Fruit fly (Drosophila melanogaster) whole organism, embryonic: ENCODE results near the gene CG15764.
A peak's percentile ranks its signal among the peaks of the same experiment; 100 is the strongest.

Source experiments
- ATbp ChIP-seq: fragments of 200-800 bp; sonication (Bioruptor generic); optimal IDR thresholded peaks from 2 replicates; lab custom pipeline; 2017; ENCODE audit warnings: missing biosample characterization, mild to moderate bottlenecking, missing genetic modification characterization, missing genetic modification reagents
- CG10979 ChIP-seq: fragments of 200-800 bp; sonication (Bioruptor generic); optimal IDR thresholded peaks from 2 replicates; lab custom pipeline; 2018; ENCODE audit warnings: missing biosample characterization, mild to moderate bottlenecking, missing genetic modification characterization, moderate library complexity
- CG11085 ChIP-seq: fragments of 200-800 bp; sonication (Bioruptor generic); IDR thresholded peaks from 2 replicates; pipeline ENCODE4 v1.3.6; 2022; ENCODE audit warnings: missing biosample characterization, missing genetic modification characterization
- CG11723 ChIP-seq: fragments of 200-800 bp; sonication (Bioruptor generic); optimal IDR thresholded peaks from 2 replicates; lab custom pipeline; 2017; ENCODE audit warnings: missing biosample characterization, mild to moderate bottlenecking, missing genetic modification characterization
- CG12155 ChIP-seq: fragments of 200-800 bp; sonication (Bioruptor generic); optimal IDR thresholded peaks from 3 replicates; lab custom pipeline; 2016; ENCODE audit warnings: missing biosample characterization, missing genetic modification characterization
- CG12942 ChIP-seq: fragments of 200-800 bp; sonication (Bioruptor generic); optimal IDR thresholded peaks from 3 replicates; lab custom pipeline; 2016; ENCODE audit warnings: missing biosample characterization, missing genetic modification characterization
- CG13296 ChIP-seq: fragments of 200-800 bp; sonication (Bioruptor generic); optimal IDR thresholded peaks from 3 replicates; lab custom pipeline; 2018; ENCODE audit warnings: missing biosample characterization, mild to moderate bottlenecking, missing genetic modification characterization
- CG14965 ChIP-seq: fragments of 200-800 bp; sonication (Bioruptor generic); optimal IDR thresholded peaks from 2 replicates; lab custom pipeline; 2016; ENCODE audit warnings: missing biosample characterization, missing genetic modification characterization, borderline replicate concordance
- CG1647 ChIP-seq: fragments of 200-800 bp; sonication (Bioruptor generic); optimal IDR thresholded peaks from 3 replicates; lab custom pipeline; 2016; ENCODE audit warnings: missing biosample characterization, missing genetic modification characterization
- CG16813 ChIP-seq: fragments of 200-800 bp; sonication (Bioruptor generic); IDR thresholded peaks from 3 replicates; pipeline ENCODE4 v1.3.6; 2022; ENCODE audit warnings: missing biosample characterization, missing genetic modification characterization; ENCODE audit not compliant: partially characterized antibody
- CG16815 ChIP-seq: fragments of 200-800 bp; sonication (Bioruptor generic); optimal IDR thresholded peaks from 3 replicates; lab custom pipeline; 2017; ENCODE audit warnings: missing biosample characterization, mild to moderate bottlenecking, missing genetic modification characterization
- CG17385 ChIP-seq: fragments of 200-800 bp; sonication (Bioruptor generic); optimal IDR thresholded peaks from 3 replicates; lab custom pipeline; 2018; ENCODE audit warnings: missing biosample characterization, mild to moderate bottlenecking, missing genetic modification characterization
- CG17568 ChIP-seq: fragments of 200-800 bp; sonication (Bioruptor generic); optimal IDR thresholded peaks from 2 replicates; lab custom pipeline; 2018; ENCODE audit warnings: missing biosample characterization, mild to moderate bottlenecking, missing genetic modification characterization, moderate library complexity
- CG17612 ChIP-seq: fragments of 200-800 bp; sonication (Bioruptor generic); IDR thresholded peaks from 2 replicates; pipeline ENCODE4 v1.3.6; 2022; ENCODE audit warnings: missing biosample characterization, missing genetic modification characterization
- CG2199 ChIP-seq: fragments of 200-800 bp; sonication (Bioruptor generic); IDR thresholded peaks from 3 replicates; pipeline ENCODE4 v1.3.6; 2022; ENCODE audit warnings: missing biosample characterization, missing genetic modification characterization
- CG3065 ChIP-seq: fragments of 200-800 bp; sonication (Bioruptor generic); optimal IDR thresholded peaks from 2 replicates; lab custom pipeline; 2016; ENCODE audit warnings: missing biosample characterization, missing genetic modification characterization
- CG3726 ChIP-seq: fragments of 200-800 bp; sonication (Bioruptor generic); IDR thresholded peaks from 3 replicates; pipeline ENCODE4, ENCODE4 v1.3.6; 2022; ENCODE audit warnings: missing biosample characterization, missing genetic modification characterization
- CG3838 ChIP-seq: fragments of 200-800 bp; sonication (Bioruptor generic); optimal IDR thresholded peaks from 3 replicates; lab custom pipeline; 2016; ENCODE audit warnings: missing biosample characterization, missing genetic modification characterization
- CG42726 ChIP-seq: fragments of 200-800 bp; sonication (Bioruptor generic); IDR thresholded peaks from 2 replicates; pipeline ENCODE4 v1.3.6; 2022; ENCODE audit warnings: missing biosample characterization, missing genetic modification characterization; ENCODE audit not compliant: partially characterized antibody
- CG4854 ChIP-seq: fragments of 200-800 bp; sonication (Bioruptor generic); optimal IDR thresholded peaks from 2 replicates; lab custom pipeline; 2016; ENCODE audit warnings: missing biosample characterization, missing genetic modification characterization, inconsistent platforms
- CG7372 ChIP-seq: fragments of 200-800 bp; sonication (Bioruptor generic); IDR thresholded peaks from 2 replicates; pipeline ENCODE4 v1.3.6; 2022; ENCODE audit warnings: missing biosample characterization, missing genetic modification characterization
- CG9817 ChIP-seq: fragments of 200-800 bp; sonication (Bioruptor generic); optimal IDR thresholded peaks from 2 replicates; lab custom pipeline; 2018; ENCODE audit warnings: missing biosample characterization, mild to moderate bottlenecking, missing genetic modification characterization, moderate library complexity
- CoRest ChIP-seq: fragments of 200-800 bp; sonication (Bioruptor generic); optimal IDR thresholded peaks from 3 replicates; lab custom pipeline; 2018; ENCODE audit warnings: missing biosample characterization, mild to moderate bottlenecking, missing genetic modification characterization, moderate library complexity
- D ChIP-seq, 2 experiments: fragments of 200-800 bp in 1 of 2; fragments of >200 bp in 1 of 2; sonication (Bioruptor generic) in 1 of 2; optimal IDR thresholded peaks; 2 replicates in 1 of 2; 3 replicates in 1 of 2; lab custom pipeline; 2017; ENCODE audit warnings: mild to moderate bottlenecking in 1 of 2, missing biosample characterization in 1 of 2, missing genetic modification characterization in 1 of 2, missing genetic modification reagents in 1 of 2
- ERR ChIP-seq: fragments of 200-800 bp; sonication (Bioruptor generic); optimal IDR thresholded peaks from 2 replicates; lab custom pipeline; 2016; ENCODE audit warnings: missing biosample characterization, missing genetic modification characterization
- Ets65A ChIP-seq: fragments of 200-800 bp; sonication (Bioruptor generic); peaks from one replicate; lab custom pipeline; 2016; ENCODE audit warnings: missing biosample characterization, missing genetic modification characterization
- Fer1 ChIP-seq: fragments of 200-800 bp; sonication (Bioruptor generic); optimal IDR thresholded peaks from 2 replicates; lab custom pipeline; 2017; ENCODE audit warnings: missing biosample characterization, mild to moderate bottlenecking, missing genetic modification characterization
- NC2β ChIP-seq: fragments of 200-800 bp; sonication (Bioruptor generic); optimal IDR thresholded peaks from 2 replicates; lab custom pipeline; 2016; ENCODE audit warnings: missing biosample characterization, missing genetic modification characterization
- NFAT ChIP-seq: fragments of 200-800 bp; sonication (Bioruptor generic); IDR thresholded peaks from 2 replicates; pipeline ENCODE4 v1.3.6; 2022; ENCODE audit warnings: missing biosample characterization, missing genetic modification characterization
- Poxn ChIP-seq: fragments of 200-800 bp; sonication (Bioruptor generic); IDR thresholded peaks from 2 replicates; pipeline ENCODE4 v1.3.6; 2022; ENCODE audit warnings: missing biosample characterization, missing genetic modification characterization
- bbx ChIP-seq: fragments of 200-800 bp; sonication (Bioruptor generic); IDR thresholded peaks from 2 replicates; pipeline ENCODE4 v1.3.6; 2022; ENCODE audit warnings: missing biosample characterization, missing genetic modification characterization; ENCODE audit not compliant: partially characterized antibody
- cato ChIP-seq: fragments of 200-800 bp; sonication (Bioruptor generic); optimal IDR thresholded peaks from 2 replicates; lab custom pipeline; 2016; ENCODE audit warnings: missing biosample characterization, missing genetic modification characterization, borderline replicate concordance
- dpn ChIP-seq, 2 experiments: fragments of 200-800 bp; sonication (Bioruptor generic); optimal IDR thresholded peaks; 3 replicates each; lab custom pipeline; 2016; ENCODE audit warnings: missing biosample characterization in 2 of 2, missing genetic modification characterization in 2 of 2
- eve ChIP-seq, 2 experiments: fragments of >200 bp; optimal IDR thresholded peaks; 2 replicates each; lab custom pipeline; 2017; ENCODE audit warnings: missing biosample characterization in 2 of 2, missing genetic modification characterization in 2 of 2
- gfzf ChIP-seq: fragments of 200-800 bp; sonication (Bioruptor generic); optimal IDR thresholded peaks from 2 replicates; lab custom pipeline; 2016; ENCODE audit warnings: missing biosample characterization, mild to moderate bottlenecking, missing genetic modification characterization, moderate library complexity
- gt ChIP-seq: fragments of 200-800 bp; sonication (Bioruptor generic); IDR thresholded peaks from 2 replicates; pipeline ENCODE4 v1.3.6; 2022; ENCODE audit warnings: missing biosample characterization, missing genetic modification characterization
- h ChIP-seq: fragments of >200 bp; optimal IDR thresholded peaks from 2 replicates; lab custom pipeline; 2017
- insv ChIP-seq, 2 experiments: fragments of 200-800 bp; sonication (Bioruptor generic); optimal IDR thresholded peaks; 3 replicates each; lab custom pipeline; 2016 to 2018; ENCODE audit warnings: missing biosample characterization in 2 of 2, missing genetic modification characterization in 2 of 2
- maf-S ChIP-seq: fragments of 200-800 bp; sonication (Bioruptor generic); optimal IDR thresholded peaks from 2 replicates; lab custom pipeline; 2016; ENCODE audit warnings: missing biosample characterization, missing genetic modification characterization
- nerfin-1 ChIP-seq: fragments of 200-800 bp; sonication (Bioruptor generic); optimal IDR thresholded peaks from 3 replicates; lab custom pipeline; 2019; ENCODE audit warnings: missing biosample characterization, mild to moderate bottlenecking, missing genetic modification characterization, moderate library complexity
- pb ChIP-seq: fragments of 200-800 bp; sonication (Bioruptor generic); optimal IDR thresholded peaks from 3 replicates; lab custom pipeline; 2016; ENCODE audit warnings: missing biosample characterization, missing genetic modification characterization
- peb ChIP-seq: fragments of 200-800 bp; sonication (Bioruptor generic); IDR thresholded peaks from 2 replicates; pipeline ENCODE4 v1.3.6; 2022; ENCODE audit warnings: missing biosample characterization, missing genetic modification characterization
- pzg ChIP-seq: fragments of 200-800 bp; sonication (Bioruptor generic); optimal IDR thresholded peaks from 3 replicates; lab custom pipeline; 2018; ENCODE audit warnings: missing biosample characterization, mild to moderate bottlenecking, missing genetic modification characterization, moderate library complexity
- sisA ChIP-seq: fragments of 200-800 bp; sonication (Bioruptor generic); IDR thresholded peaks from 2 replicates; pipeline ENCODE4 v1.3.6; 2022; ENCODE audit warnings: missing biosample characterization, missing genetic modification characterization
- slp2 ChIP-seq: fragments of 200-800 bp; sonication (Bioruptor generic); optimal IDR thresholded peaks from 2 replicates; lab custom pipeline; 2016; ENCODE audit warnings: missing biosample characterization, missing genetic modification characterization
- sob ChIP-seq: fragments of 200-800 bp; sonication (Bioruptor generic); IDR thresholded peaks from 2 replicates; pipeline ENCODE4 v1.3.6; 2022; ENCODE audit warnings: missing biosample characterization, missing genetic modification characterization
- ssp ChIP-seq: fragments of 200-800 bp; sonication (Bioruptor generic); IDR thresholded peaks from 2 replicates; pipeline ENCODE4 v1.3.6; 2022; ENCODE audit warnings: missing biosample characterization, missing genetic modification characterization
- stc ChIP-seq: fragments of 200-800 bp; sonication (Bioruptor generic); IDR thresholded peaks from 2 replicates; pipeline ENCODE4 v1.3.6; 2022; ENCODE audit warnings: missing biosample characterization, missing genetic modification characterization
- tup ChIP-seq: fragments of 200-800 bp; sonication (Bioruptor generic); optimal IDR thresholded peaks from 2 replicates; lab custom pipeline; 2016; ENCODE audit warnings: missing biosample characterization, mild to moderate bottlenecking, missing genetic modification characterization, moderate library complexity
- z ChIP-seq: fragments of 200-800 bp; sonication (Bioruptor generic); IDR thresholded peaks from 3 replicates; pipeline ENCODE4 v1.3.6; 2022; ENCODE audit warnings: missing biosample characterization, missing genetic modification characterization

CG15764 gene

DNA sequence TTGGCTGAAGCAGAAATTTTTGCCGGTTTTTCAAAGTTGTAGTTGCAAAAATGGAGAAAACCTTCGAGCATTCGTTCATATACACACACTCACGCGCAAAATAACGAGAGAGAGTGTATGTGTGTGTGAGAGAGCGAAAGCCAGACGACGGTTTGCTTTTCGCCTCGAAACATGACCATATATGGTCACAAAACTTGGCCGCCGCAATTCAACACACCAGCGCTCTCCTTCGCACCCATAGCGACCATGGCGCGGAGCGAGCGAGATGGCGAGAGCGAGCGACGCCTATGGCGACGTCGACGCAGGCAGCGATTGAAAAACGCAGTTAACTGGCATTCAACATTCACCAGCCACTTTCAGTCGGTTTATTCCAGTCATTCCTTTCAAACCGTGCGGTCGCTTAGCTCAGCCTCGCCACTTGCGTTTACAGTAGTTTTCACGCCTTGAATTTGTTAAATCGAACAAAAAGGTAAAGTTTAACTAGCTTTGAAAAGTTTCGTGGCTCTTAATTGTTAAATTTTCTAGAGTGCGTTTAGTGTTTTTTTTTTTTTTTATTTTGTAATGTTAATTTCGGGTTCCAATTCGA lies 32.8 kb downstream of the CG15764 start (continued):
- TF ChIP-seq CG17568 (no peak), CG11085 (no peak), CG12155 (GFP tag; lab: Kevin White, UChicago) (peak; percentile 38), pb (GFP tag; lab: Kevin White, UChicago) (peak; percentile 31), z (GFP tag; lab: Robert Waterston, UW) (no peak), CG1647 (GFP tag; lab: Kevin White, UChicago) (no peak), CG2199 (GFP tag; lab: Robert Waterston, UW) (0 out of 3 replicates have a peak, but pooled peaks have one; percentile 34), sisA (GFP tag; lab: Robert Waterston, UW) (no peak), NFAT (GFP tag; lab: Robert Waterston, UW) (peak; percentile 32; the same call in 1 of the 2 replicates), CG10979 (tag; lab: Kevin White, UChicago) (peak; percentile 22), CoRest (tag; lab: Kevin White, UChicago) (no peak), CG3065 (GFP tag; lab: Kevin White, UChicago) (no peak), CG3838 (GFP tag; lab: Kevin White, UChicago) (no peak), Ets65A (GFP tag; lab: Kevin White, UChicago) (no peak), h (lab: Kevin White, UChicago) (no peak), pzg (GFP tag; lab: Kevin White, UChicago) (peak; percentile 7), CG11723 (GFP tag; lab: Kevin White, UChicago) (no peak), CG16815 (GFP tag; lab: Kevin White, UChicago) (no peak), CG14965 (GFP tag; lab: Kevin White, UChicago) (no peak), insv (GFP tag; optimal IDR thresholded peaks at IDR 0.05; lab: Kevin White, UChicago) (peak in 1 of 2 experiments; percentile 37), NC2β (GFP tag; lab: Kevin White, UChicago) (peak; percentile 49), stc (no peak), dpn (GFP tag; optimal IDR thresholded peaks at IDR 0.05; lab: Kevin White, UChicago) (peak in 1 of 2 experiments; percentile 19), maf-S (GFP tag; lab: Kevin White, UChicago) (no peak), ssp (GFP tag; lab: Robert Waterston, UW) (no peak), Fer1 (GFP tag; lab: Kevin White, UChicago) (peak; percentile 29), CG17612 (GFP tag; lab: Robert Waterston, UW) (no peak), gt (GFP tag; lab: Robert Waterston, UW) (no peak), gfzf (GFP tag; lab: Kevin White, UChicago) (no peak), Poxn (GFP tag; lab: Robert Waterston, UW) (no peak), ERR (GFP tag; lab: Kevin White, UChicago) (no peak), CG4854 (GFP tag; lab: Kevin White, UChicago) (no peak), CG7372 (GFP tag; lab: Robert Waterston, UW) (no peak), eve (GFP tag; optimal IDR thresholded peaks at IDR 0.05; lab: Kevin White, UChicago) (no peak), bbx (GFP tag; lab: Robert Waterston, UW) (peak; percentile 32; the same call in 1 of the 2 replicates), D (optimal IDR thresholded peaks at IDR 0.05; lab: Kevin White, UChicago) (no peak), D (GFP tag; optimal IDR thresholded peaks at IDR 0.05; lab: Kevin White, UChicago) (no peak), CG17385 (GFP tag; lab: Kevin White, UChicago) (no peak), peb (GFP tag; lab: Robert Waterston, UW) (no peak), CG12942 (no peak), tup (no peak), CG16813 (GFP tag; lab: Robert Waterston, UW) (no peak), slp2 (GFP tag; lab: Kevin White, UChicago) (no peak), nerfin-1 (tag; lab: Kevin White, UChicago) (peak; percentile 29), ATbp (GFP tag; lab: Kevin White, UChicago) (no peak), cato (GFP tag; lab: Kevin White, UChicago) (no peak), CG42726 (GFP tag; lab: Robert Waterston, UW) (0 out of 2 replicates have a peak, but pooled peaks have one; percentile 13), CG9817 (tag; lab: Kevin White, UChicago) (no peak), CG13296 (peak; percentile 43), CG3726 (GFP tag; lab: Robert Waterston, UW) (no peak), sob (GFP tag; lab: Robert Waterston, UW) (peak; percentile 54; the same call in 1 of the 2 replicates)
